Fruit fly (Drosophila melanogaster) whole organism, embryonic: Measurements from ENCODE around the gene Ror.

ENCODE experiments used
- Atf6 ChIP-seq: fragments of 200-800 bp; sonication (Bioruptor generic); IDR thresholded peaks from 2 replicates; pipeline ENCODE4 v1.3.6; 2022; ENCODE audit warnings: missing biosample characterization, missing genetic modification characterization
- BEAF-32 ChIP-seq: fragments of 200-800 bp; sonication (Bioruptor generic); optimal IDR thresholded peaks from 3 replicates; lab custom pipeline; 2017; ENCODE audit warnings: missing biosample characterization, missing genetic modification characterization, mild to moderate bottlenecking, moderate library complexity, missing genetic modification reagents
- CG10366 ChIP-seq: fragments of 200-800 bp; sonication (Bioruptor generic); IDR thresholded peaks from 2 replicates; pipeline ENCODE4 v1.3.6; 2022; ENCODE audit warnings: missing biosample characterization, missing genetic modification characterization
- CG10543 ChIP-seq: fragments of 200-800 bp; sonication (Bioruptor generic); optimal IDR thresholded peaks from 3 replicates; lab custom pipeline; 2017; ENCODE audit warnings: missing biosample characterization, mild to moderate bottlenecking, missing genetic modification characterization, moderate library complexity
- CG11398 ChIP-seq: fragments of 200-800 bp; sonication (Bioruptor generic); optimal IDR thresholded peaks from 2 replicates; lab custom pipeline; 2016; ENCODE audit warnings: missing biosample characterization, missing genetic modification characterization
- CG12299 ChIP-seq: fragments of 200-800 bp; sonication (Bioruptor generic); optimal IDR thresholded peaks from 2 replicates; lab custom pipeline; 2018; ENCODE audit warnings: missing biosample characterization, mild to moderate bottlenecking, missing genetic modification characterization
- CG13123 ChIP-seq: fragments of 200-800 bp; sonication (Bioruptor generic); optimal IDR thresholded peaks from 2 replicates; lab custom pipeline; 2016; ENCODE audit warnings: missing biosample characterization, missing genetic modification characterization
- CG13287 ChIP-seq: fragments of 200-800 bp; sonication (Bioruptor generic); IDR thresholded peaks from 2 replicates; pipeline ENCODE4 v1.3.6; 2022; ENCODE audit warnings: missing biosample characterization, missing genetic modification characterization; ENCODE audit not compliant: partially characterized antibody
- CG13894 ChIP-seq: fragments of 200-800 bp; sonication (Bioruptor generic); optimal IDR thresholded peaks from 3 replicates; lab custom pipeline; 2018; ENCODE audit warnings: missing biosample characterization, mild to moderate bottlenecking, missing genetic modification characterization, moderate library complexity
- CG14965 ChIP-seq: fragments of 200-800 bp; sonication (Bioruptor generic); optimal IDR thresholded peaks from 2 replicates; lab custom pipeline; 2016; ENCODE audit warnings: missing biosample characterization, missing genetic modification characterization, borderline replicate concordance
- CG15073 ChIP-seq: fragments of 200-800 bp; sonication (Bioruptor generic); optimal IDR thresholded peaks from 2 replicates; lab custom pipeline; 2016; ENCODE audit warnings: missing biosample characterization, missing genetic modification characterization
- CG1832 ChIP-seq: fragments of 200-800 bp; sonication (Bioruptor generic); optimal IDR thresholded peaks from 2 replicates; lab custom pipeline; 2017; ENCODE audit warnings: missing biosample characterization, mild to moderate bottlenecking, missing genetic modification characterization, inconsistent platforms
- CG33213 ChIP-seq: fragments of 200-800 bp; sonication (Bioruptor generic); optimal IDR thresholded peaks from 3 replicates; lab custom pipeline; 2016; ENCODE audit warnings: missing biosample characterization, missing genetic modification characterization
- CG5180 ChIP-seq: fragments of 200-800 bp; sonication (Bioruptor generic); optimal IDR thresholded peaks from 3 replicates; lab custom pipeline; 2017; ENCODE audit warnings: missing biosample characterization, missing genetic modification characterization, mild to moderate bottlenecking, moderate library complexity, missing genetic modification reagents
- CG7786 ChIP-seq: fragments of 200-800 bp; sonication (Bioruptor generic); optimal IDR thresholded peaks from 2 replicates; lab custom pipeline; 2016; ENCODE audit warnings: missing biosample characterization, missing genetic modification characterization
- CG7839 ChIP-seq: fragments of 200-800 bp; sonication (Bioruptor generic); optimal IDR thresholded peaks from 3 replicates; lab custom pipeline; 2018; ENCODE audit warnings: missing biosample characterization, mild to moderate bottlenecking, missing genetic modification characterization, moderate library complexity
- CG7928 ChIP-seq: fragments of 200-800 bp; sonication (Bioruptor generic); optimal IDR thresholded peaks from 2 replicates; lab custom pipeline; 2017; ENCODE audit warnings: missing biosample characterization, mild to moderate bottlenecking, missing genetic modification characterization
- CHES-1-like ChIP-seq: fragments of 200-800 bp; sonication (Bioruptor generic); optimal IDR thresholded peaks from 2 replicates; lab custom pipeline; 2016; ENCODE audit warnings: missing biosample characterization, missing genetic modification characterization
- D19A ChIP-seq: fragments of 200-800 bp; optimal IDR thresholded peaks from 3 replicates; lab custom pipeline; 2019; ENCODE audit warnings: missing biosample characterization, mild to moderate bottlenecking, missing genetic modification characterization, moderate library complexity
- E2f2 ChIP-seq: fragments of 200-800 bp; sonication (Bioruptor generic); IDR thresholded peaks from 2 replicates; pipeline ENCODE4 v1.3.6; 2022; ENCODE audit warnings: missing biosample characterization, missing genetic modification characterization
- HHEX ChIP-seq: fragments of 200-800 bp; sonication (Bioruptor generic); optimal IDR thresholded peaks from 3 replicates; lab custom pipeline; 2017; ENCODE audit warnings: missing biosample characterization, mild to moderate bottlenecking, missing genetic modification characterization, missing genetic modification reagents
- Hey ChIP-seq: fragments of 200-800 bp; sonication (Bioruptor generic); optimal IDR thresholded peaks from 3 replicates; lab custom pipeline; 2018; ENCODE audit warnings: missing biosample characterization, mild to moderate bottlenecking, missing genetic modification characterization
- Hr51 ChIP-seq, 2 experiments: fragments of 200-800 bp; sonication (Bioruptor generic); optimal IDR thresholded peaks; 2 replicates in 1 of 2; 3 replicates in 1 of 2; lab custom pipeline; 2016 to 2018; ENCODE audit warnings: missing biosample characterization in 2 of 2, missing genetic modification characterization in 2 of 2, mild to moderate bottlenecking in 1 of 2, moderate library complexity in 1 of 2
- Jarid2 ChIP-seq: fragments of 200-800 bp; sonication (Bioruptor generic); optimal IDR thresholded peaks from 3 replicates; lab custom pipeline; 2017; ENCODE audit warnings: mild to moderate bottlenecking, missing biosample characterization, missing genetic modification reagents, missing genetic modification characterization
- Kr ChIP-seq: fragments of 200-800 bp; sonication (Bioruptor generic); optimal IDR thresholded peaks from 2 replicates; lab custom pipeline; 2017; ENCODE audit warnings: missing biosample characterization, mild to moderate bottlenecking, missing genetic modification characterization
- Lim3 ChIP-seq: fragments of 200-800 bp; sonication (Bioruptor generic); IDR thresholded peaks from 2 replicates; pipeline ENCODE4 v1.3.6; 2022; ENCODE audit warnings: missing biosample characterization, missing genetic modification characterization
- Nf-YA ChIP-seq: fragments of 200-800 bp; sonication (Bioruptor generic); IDR thresholded peaks from 2 replicates; pipeline ENCODE4 v1.3.6; 2022; ENCODE audit warnings: missing biosample characterization, missing genetic modification characterization
- Oaz ChIP-seq: fragments of 200-800 bp; sonication (Bioruptor generic); IDR thresholded peaks from 2 replicates; pipeline ENCODE4 v1.3.6; 2022; ENCODE audit warnings: missing biosample characterization, missing genetic modification characterization
- Trl ChIP-seq, 3 experiments: fragments of >200 bp in 2 of 3; fragments of 200-800 bp in 1 of 3; sonication (Bioruptor generic) in 1 of 3; optimal IDR thresholded peaks; 2 replicates in 1 of 3; 3 replicates in 2 of 3; lab custom pipeline; 2016 to 2017; ENCODE audit warnings: missing biosample characterization in 1 of 3, missing genetic modification characterization in 1 of 3
- abd-A ChIP-seq: fragments of 200-800 bp; sonication (Bioruptor generic); optimal IDR thresholded peaks from 3 replicates; lab custom pipeline; 2019; ENCODE audit warnings: missing biosample characterization, mild to moderate bottlenecking, missing genetic modification characterization, moderate library complexity
- ac ChIP-seq: fragments of 200-800 bp; sonication (Bioruptor generic); optimal IDR thresholded peaks from 3 replicates; lab custom pipeline; 2017; ENCODE audit warnings: missing biosample characterization, mild to moderate bottlenecking, missing genetic modification characterization
- bbx ChIP-seq: fragments of 200-800 bp; sonication (Bioruptor generic); IDR thresholded peaks from 2 replicates; pipeline ENCODE4 v1.3.6; 2022; ENCODE audit warnings: missing biosample characterization, missing genetic modification characterization; ENCODE audit not compliant: partially characterized antibody
- br ChIP-seq: fragments of >200 bp; optimal IDR thresholded peaks from 2 replicates; lab custom pipeline; 2017
- chif ChIP-seq, 2 experiments: fragments of 200-800 bp; sonication (Bioruptor generic); optimal IDR thresholded peaks; 3 replicates each; lab custom pipeline; 2016; ENCODE audit warnings: missing biosample characterization in 2 of 2, missing genetic modification characterization in 2 of 2
- cwo ChIP-seq: fragments of 200-800 bp; sonication (Bioruptor generic); optimal IDR thresholded peaks from 3 replicates; lab custom pipeline; 2017; ENCODE audit warnings: missing biosample characterization, missing genetic modification characterization, mild to moderate bottlenecking, moderate library complexity, missing genetic modification reagents
- eve ChIP-seq, 2 experiments: fragments of >200 bp; optimal IDR thresholded peaks; 2 replicates each; lab custom pipeline; 2017; ENCODE audit warnings: missing biosample characterization in 2 of 2, missing genetic modification characterization in 2 of 2
- hb ChIP-seq: fragments of 200-800 bp; sonication (Bioruptor generic); IDR thresholded peaks from 3 replicates; pipeline ENCODE4 v1.3.6; 2022; ENCODE audit warnings: missing biosample characterization, missing genetic modification characterization; ENCODE audit not compliant: partially characterized antibody
- her ChIP-seq: fragments of 200-800 bp; sonication (Bioruptor generic); optimal IDR thresholded peaks from 2 replicates; lab custom pipeline; 2016; ENCODE audit warnings: missing biosample characterization, missing genetic modification characterization
- ind ChIP-seq: fragments of 200-800 bp; sonication (Bioruptor generic); optimal IDR thresholded peaks from 3 replicates; lab custom pipeline; 2016; ENCODE audit warnings: missing biosample characterization, missing genetic modification characterization
- jing ChIP-seq: fragments of 200-800 bp; sonication (Bioruptor generic); optimal IDR thresholded peaks from 2 replicates; lab custom pipeline; 2018; ENCODE audit warnings: missing biosample characterization, mild to moderate bottlenecking, missing genetic modification characterization
- kni ChIP-seq: fragments of 200-800 bp; sonication (Bioruptor generic); optimal IDR thresholded peaks from 3 replicates; lab custom pipeline; 2017; ENCODE audit warnings: mild to moderate bottlenecking, missing biosample characterization, missing genetic modification reagents, missing genetic modification characterization
- lab ChIP-seq: fragments of 200-800 bp; sonication (Bioruptor generic); optimal IDR thresholded peaks from 3 replicates; lab custom pipeline; 2017; ENCODE audit warnings: missing biosample characterization, missing genetic modification characterization, mild to moderate bottlenecking, moderate library complexity, missing genetic modification reagents
- mirr ChIP-seq: fragments of 200-800 bp; sonication (Bioruptor generic); optimal IDR thresholded peaks from 3 replicates; lab custom pipeline; 2018; ENCODE audit warnings: missing biosample characterization, mild to moderate bottlenecking, missing genetic modification characterization
- nau ChIP-seq: fragments of 200-800 bp; sonication (Bioruptor generic); optimal IDR thresholded peaks from 3 replicates; lab custom pipeline; 2017; ENCODE audit warnings: missing biosample characterization, mild to moderate bottlenecking, missing genetic modification characterization, missing genetic modification reagents
- pita ChIP-seq: fragments of 200-800 bp; sonication (Bioruptor generic); optimal IDR thresholded peaks from 2 replicates; lab custom pipeline; 2017; ENCODE audit warnings: missing biosample characterization, mild to moderate bottlenecking, missing genetic modification characterization
- pros ChIP-seq: fragments of 200-800 bp; sonication (Bioruptor generic); optimal IDR thresholded peaks from 3 replicates; lab custom pipeline; 2019; ENCODE audit warnings: missing biosample characterization, mild to moderate bottlenecking, missing genetic modification characterization, moderate library complexity
- rib ChIP-seq: fragments of 200-800 bp; sonication (Bioruptor generic); IDR thresholded peaks from 2 replicates; pipeline ENCODE4 v1.3.6; 2022; ENCODE audit warnings: missing biosample characterization, missing genetic modification characterization
- shn ChIP-seq: fragments of 200-800 bp; sonication (Bioruptor generic); optimal IDR thresholded peaks from 3 replicates; lab custom pipeline; 2016; ENCODE audit warnings: missing biosample characterization, missing genetic modification characterization
- unc-4 ChIP-seq: fragments of 200-800 bp; sonication (Bioruptor generic); IDR thresholded peaks from 2 replicates; pipeline ENCODE4 v1.3.6; 2022; ENCODE audit warnings: missing biosample characterization, missing genetic modification characterization; ENCODE audit not compliant: partially characterized antibody
- wdn ChIP-seq: fragments of 200-800 bp; sonication (Bioruptor generic); IDR thresholded peaks from 2 replicates; pipeline ENCODE4 v1.3.6; 2022; ENCODE audit warnings: missing biosample characterization, missing genetic modification characterization

The Ror gene

DNA sequence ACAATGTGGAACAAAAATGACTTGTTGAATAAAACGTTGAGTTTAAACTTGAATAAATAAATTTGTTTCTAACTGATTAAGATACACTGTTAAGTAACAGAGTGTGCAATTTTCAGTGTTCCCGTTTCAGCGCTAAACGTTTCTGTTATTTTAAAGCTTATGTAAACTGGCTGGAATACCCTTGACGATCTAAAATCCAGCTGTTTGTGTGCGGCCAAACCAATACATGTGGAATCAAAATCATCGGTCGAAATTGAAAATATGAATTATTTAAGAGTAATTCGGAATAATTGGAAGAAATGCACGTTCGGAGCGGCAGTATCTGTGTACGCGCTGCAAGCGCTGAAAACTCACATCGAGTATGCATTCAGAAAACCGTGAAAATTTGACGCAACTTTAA lies 18.2 kb downstream of the Ror start, which contains the start of gene Mulk (continued):
- TF ChIP-seq HHEX (GFP tag; lab: Kevin White, UChicago) (no peak), CG5180 (peak; percentile 40), ac (no peak), Hey (no peak), her (GFP tag; lab: Kevin White, UChicago) (no peak), Kr (GFP tag; lab: Kevin White, UChicago) (no peak), unc-4 (no peak), Hr51 (GFP tag; optimal IDR thresholded peaks at IDR 0.05; lab: Kevin White, UChicago) (no peak), CG14965 (GFP tag; lab: Kevin White, UChicago) (no peak), ind (no peak), Jarid2 (GFP tag; lab: Kevin White, UChicago) (no peak), D19A (tag; lab: Kevin White, UChicago) (no peak), rib (no peak), hb (GFP tag; lab: Robert Waterston, UW) (no peak), mirr (no peak), CG13123 (GFP tag; lab: Kevin White, UChicago) (no peak), chif (GFP tag; optimal IDR thresholded peaks at IDR 0.05; lab: Kevin White, UChicago) (no peak), abd-A (tag; lab: Kevin White, UChicago) (no peak), CG10366 (GFP tag; lab: Robert Waterston, UW) (no peak), CG7839 (tag; lab: Kevin White, UChicago) (no peak), CG7928 (GFP tag; lab: Kevin White, UChicago) (no peak), Atf6 (GFP tag; lab: Robert Waterston, UW) (no peak), CG15073 (GFP tag; lab: Kevin White, UChicago) (no peak), jing (GFP tag; lab: Kevin White, UChicago) (no peak), CG7786 (GFP tag; lab: Kevin White, UChicago) (no peak), pros (no peak), CG33213 (GFP tag; lab: Kevin White, UChicago) (no peak), cwo (GFP tag; lab: Kevin White, UChicago) (no peak), lab (GFP tag; lab: Kevin White, UChicago) (no peak), br (lab: Kevin White, UChicago) (no peak), bbx (GFP tag; lab: Robert Waterston, UW) (no peak), CG10543 (GFP tag; lab: Kevin White, UChicago) (no peak), CG11398 (GFP tag; lab: Kevin White, UChicago) (no peak), CG12299 (tag; lab: Kevin White, UChicago) (no peak), nau (no peak), E2f2 (GFP tag; lab: Robert Waterston, UW) (no peak), BEAF-32 (GFP tag; lab: Kevin White, UChicago) (no peak), wdn (no peak), Trl (optimal IDR thresholded peaks at IDR 0.05; lab: Kevin White, UChicago) (no peak), Trl (GFP tag; optimal IDR thresholded peaks at IDR 0.05; lab: Kevin White, UChicago) (no peak), CG13894 (tag; lab: Kevin White, UChicago) (no peak), CG13287 (GFP tag; lab: Robert Waterston, UW) (no peak), pita (GFP tag; lab: Kevin White, UChicago) (no peak), Oaz (GFP tag; lab: Robert Waterston, UW) (no peak), kni (GFP tag; lab: Kevin White, UChicago) (no peak), shn (GFP tag; lab: Kevin White, UChicago) (no peak), CG1832 (GFP tag; lab: Kevin White, UChicago) (no peak), eve (GFP tag; optimal IDR thresholded peaks at IDR 0.05; lab: Kevin White, UChicago) (peak in 1 of 2 experiments; percentile 40), Lim3 (GFP tag; lab: Robert Waterston, UW) (no peak), CHES-1-like (GFP tag; lab: Kevin White, UChicago) (no peak), Nf-YA (GFP tag; lab: Robert Waterston, UW) (no peak)
